Fruit fly (Drosophila melanogaster): ENCODE data around the gene Myo95E.

Gene Myo95E

dm6 chr3R:24203426-24203825 lies 42.1 kb upstream of the Myo95E start (continued):
- TF ChIP-seq Blimp-1 (GFP tag; optimal IDR thresholded peaks at IDR 0.05), result peak; percentile 31
- TF ChIP-seq Eip78C (GFP tag), result peak; percentile 98
- peak; percentile 89 for TF ChIP-seq CG3919 (GFP tag; optimal IDR thresholded peaks at IDR 0.05)
- peak; percentile 84 for TF ChIP-seq eg (GFP tag; IDR thresholded peaks at IDR 0.05)
- peak; percentile 89 for TF ChIP-seq pdm3 (GFP tag; optimal IDR thresholded peaks at IDR 0.05)
- peak; percentile 88 for TF ChIP-seq Lpt (GFP tag; optimal IDR thresholded peaks at IDR 0.05)
- TF ChIP-seq CG16779 (tag; optimal IDR thresholded peaks at IDR 0.05), result peak; percentile 78
- TF ChIP-seq Sox102F (GFP tag; optimal IDR thresholded peaks at IDR 0.05), result peak; percentile 92
- peak; percentile 89 for TF ChIP-seq esn (GFP tag; optimal IDR thresholded peaks at IDR 0.05)
- TF ChIP-seq cyc (GFP tag; optimal IDR thresholded peaks at IDR 0.05), result peak; percentile 76
- peak; percentile 85 for TF ChIP-seq net (GFP tag; optimal IDR thresholded peaks at IDR 0.05)
- TF ChIP-seq salr (GFP tag; optimal IDR thresholded peaks at IDR 0.05), result peak; percentile 18 to 76
- TF ChIP-seq CG6854 (GFP tag; optimal IDR thresholded peaks at IDR 0.05), result peak; percentile 77
- TF ChIP-seq CG6163 (GFP tag; IDR thresholded peaks at IDR 0.05), result peak; percentile 80
- TF ChIP-seq Met (GFP tag; optimal IDR thresholded peaks at IDR 0.05), result peak; percentile 90
- no peak for TF ChIP-seq fkh (GFP tag; optimal IDR thresholded peaks at IDR 0.05)
- TF ChIP-seq Hr38 (GFP tag; optimal IDR thresholded peaks at IDR 0.05), result no peak
- peak; percentile 85 for TF ChIP-seq acj6 (GFP tag; optimal IDR thresholded peaks at IDR 0.05)

- no peak for TF ChIP-seq achi (GFP tag; optimal IDR thresholded peaks at IDR 0.05)
- TF ChIP-seq Eip75B (GFP tag; optimal IDR thresholded peaks at IDR 0.05), result no peak
- no peak for TF ChIP-seq svp (GFP tag)
- TF ChIP-seq Lpt (GFP tag; optimal IDR thresholded peaks at IDR 0.05), result no peak
- no peak for TF ChIP-seq spab (GFP tag; optimal IDR thresholded peaks at IDR 0.05)
- TF ChIP-seq eg (GFP tag; IDR thresholded peaks at IDR 0.05), result peak; percentile 13; the same call in 1 of the 3 replicates
- no peak for TF ChIP-seq cyc (GFP tag; optimal IDR thresholded peaks at IDR 0.05)
- no peak for TF ChIP-seq CG11294 (GFP tag; IDR thresholded peaks at IDR 0.05)
- peak; percentile 70 for TF ChIP-seq Blimp-1 (GFP tag; optimal IDR thresholded peaks at IDR 0.05)
Observed at dm6 chr3R:24202723-24203122, 41.4 kb upstream of the Myo95E start.

- TF ChIP-seq CG6808 (GFP tag; optimal IDR thresholded peaks at IDR 0.05) (peak; percentile 90), CG6163 (GFP tag; IDR thresholded peaks at IDR 0.05) (peak; percentile 96), CG3919 (GFP tag; optimal IDR thresholded peaks at IDR 0.05) (peak; percentile 96), CG4318 (GFP tag; optimal IDR thresholded peaks at IDR 0.05) (peak; percentile 88), CG8119 (GFP tag; IDR thresholded peaks at IDR 0.05) (peak; percentile 96), CG34406 (GFP tag; optimal IDR thresholded peaks at IDR 0.05) (peak; percentile 94), CG8319 (GFP tag; optimal IDR thresholded peaks at IDR 0.05) (peak; percentile 92), CG6276 (GFP tag; optimal IDR thresholded peaks at IDR 0.05) (no peak), fd59A (GFP tag; optimal IDR thresholded peaks at IDR 0.05) (peak; percentile 90), CG16779 (tag; optimal IDR thresholded peaks at IDR 0.05) (peak; percentile 76), esn (GFP tag; optimal IDR thresholded peaks at IDR 0.05) (peak; percentile 97), svp (GFP tag) (peak; percentile 97), CG6792 (GFP tag; optimal IDR thresholded peaks at IDR 0.05) (peak; percentile 95), Lpt (GFP tag; optimal IDR thresholded peaks at IDR 0.05) (peak; percentile 93), CG1621 (tag; optimal IDR thresholded peaks at IDR 0.05) (peak; percentile 91), CG7368 (GFP tag; optimal IDR thresholded peaks at IDR 0.05) (peak; percentile 94), CG11902 (GFP tag; optimal IDR thresholded peaks at IDR 0.05) (peak; percentile 96), CG10631 (GFP tag; optimal IDR thresholded peaks at IDR 0.05) (peak; percentile 95), CG6854 (GFP tag; optimal IDR thresholded peaks at IDR 0.05) (peak; percentile 83), CG3032 (tag; optimal IDR thresholded peaks at IDR 0.05) (peak; percentile 97), Eip78C (GFP tag) (peak; percentile 99), pdm3 (GFP tag; optimal IDR thresholded peaks at IDR 0.05) (peak; percentile 97), CG31627 (GFP tag; optimal IDR thresholded peaks at IDR 0.05) (peak; percentile 97), Sox102F (GFP tag; optimal IDR thresholded peaks at IDR 0.05) (peak; percentile 93), acj6 (GFP tag; optimal IDR thresholded peaks at IDR 0.05) (peak; percentile 96), fkh (GFP tag; optimal IDR thresholded peaks at IDR 0.05) (peak; percentile 74), CG11762 (GFP tag; optimal IDR thresholded peaks at IDR 0.05; ENCODE audit: insufficient read depth) (peak; percentile 97), CG11294 (GFP tag; IDR thresholded peaks at IDR 0.05) (peak; percentile 91), net (GFP tag; optimal IDR thresholded peaks at IDR 0.05) (peak; percentile 90), Gug (GFP tag; IDR thresholded peaks at IDR 0.05) (peak; percentile 94), dac (GFP tag; optimal IDR thresholded peaks at IDR 0.05) (peak; percentile 76), OdsH (GFP tag; optimal IDR thresholded peaks at IDR 0.05) (peak; percentile 97), achi (GFP tag; optimal IDR thresholded peaks at IDR 0.05) (peak; percentile 95), Eip75B (GFP tag; optimal IDR thresholded peaks at IDR 0.05) (peak; percentile 95), CG15336 (GFP tag; IDR thresholded peaks at IDR 0.05) (peak; percentile 94), ss (GFP tag; optimal IDR thresholded peaks at IDR 0.05) (peak in 1 of 2 experiments; percentile 93), Sox14 (GFP tag; optimal IDR thresholded peaks at IDR 0.05) (peak; percentile 96), Sox15 (GFP tag; optimal IDR thresholded peaks at IDR 0.05) (peak; percentile 96)
Observed at dm6 chr3R:24193373-24193879, 32.1 kb upstream of the Myo95E start, which contains the start of the genes SMC6 and CG6204. Gene SMC6 (minus strand): TSS chr3R:24193423. Gene CG6204 (plus strand): TSS chr3R:24193832.

Data from whole organism, prepupa.